Worm (Caenorhabditis elegans): ENCODE data around the gene ZK177.1.

Gene ZK177.1

DNA sequence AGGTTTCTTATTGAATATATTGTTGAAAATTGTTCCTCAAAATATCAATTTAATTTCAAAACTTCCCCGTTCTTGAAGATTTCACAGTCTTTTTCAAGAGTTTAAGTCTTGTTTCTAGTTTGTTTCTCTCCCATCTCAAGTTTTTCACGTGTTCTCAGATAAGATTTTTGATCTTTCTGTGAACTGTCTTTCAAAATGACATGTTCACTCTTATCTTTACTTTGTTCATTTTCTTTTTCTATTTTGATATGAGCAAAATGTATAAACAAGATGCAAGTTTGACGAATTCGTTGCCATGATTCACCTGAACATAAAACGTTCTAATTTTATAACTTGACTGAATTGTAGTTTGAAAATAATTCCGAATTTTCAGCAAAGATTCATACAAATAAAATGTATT lies 26.8 kb downstream of the ZK177.1 start:
- TF ChIP-seq klf-2 (GFP tag; conservative IDR thresholded peaks at IDR 0.05) (no peak), ztf-23 (GFP tag; IDR thresholded peaks at IDR 0.05) (no peak)

DNA sequence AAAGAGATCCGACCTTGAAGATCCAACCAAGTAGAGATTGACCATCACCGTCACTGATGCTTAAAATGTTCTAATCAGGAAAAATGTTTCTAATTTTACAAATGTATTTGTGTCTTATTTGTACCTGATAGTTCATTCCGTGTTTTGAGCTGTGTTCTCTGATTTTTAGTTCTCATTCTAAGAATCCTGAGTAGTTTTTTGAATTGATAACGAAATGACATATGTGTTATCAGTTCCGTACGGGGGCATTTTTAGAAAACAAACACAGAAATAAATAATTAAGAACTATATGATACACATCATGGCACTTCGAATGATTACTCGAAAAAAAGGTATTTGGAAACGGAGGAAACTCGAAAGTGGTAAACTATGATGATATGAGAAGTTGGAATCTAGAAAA lies 27.6 kb downstream of the ZK177.1 start:
- no peak for TF ChIP-seq cog-1 (tag; optimal IDR thresholded peaks at IDR 0.05)
- no peak for TF ChIP-seq ztf-29 (GFP tag; IDR thresholded peaks at IDR 0.05)
- TF ChIP-seq flt-1 (GFP tag; IDR thresholded peaks at IDR 0.05), result no peak
- TF ChIP-seq klf-2 (GFP tag; conservative IDR thresholded peaks at IDR 0.05), result no peak
- TF ChIP-seq med-1 (GFP tag; optimal IDR thresholded peaks at IDR 0.05; ENCODE audit: insufficient read depth), result no peak
- no peak for TF ChIP-seq tab-1 (GFP tag; IDR thresholded peaks at IDR 0.05)
- no peak for TF ChIP-seq ztf-23 (GFP tag; IDR thresholded peaks at IDR 0.05)
- TF ChIP-seq T22C8.4 (GFP tag; IDR thresholded peaks at IDR 0.05), result no peak
- no peak for TF ChIP-seq ref-1 (GFP tag; conservative IDR thresholded peaks at IDR 0.05)

- no peak for TF ChIP-seq flt-1 (GFP tag; IDR thresholded peaks at IDR 0.05)
- no peak for TF ChIP-seq klf-2 (GFP tag; conservative IDR thresholded peaks at IDR 0.05)
- no peak for TF ChIP-seq T22C8.4 (GFP tag; IDR thresholded peaks at IDR 0.05)
- TF ChIP-seq med-1 (GFP tag; optimal IDR thresholded peaks at IDR 0.05; ENCODE audit: insufficient read depth), result no peak
- TF ChIP-seq ztf-23 (GFP tag; IDR thresholded peaks at IDR 0.05), result no peak
- TF ChIP-seq tab-1 (GFP tag; IDR thresholded peaks at IDR 0.05), result no peak
- no peak for TF ChIP-seq cog-1 (tag; optimal IDR thresholded peaks at IDR 0.05)
- TF ChIP-seq ztf-29 (GFP tag; IDR thresholded peaks at IDR 0.05), result no peak
- TF ChIP-seq ref-1 (GFP tag; conservative IDR thresholded peaks at IDR 0.05), result no peak
Observed at ce11 chrII:5556431-5556830, 28.5 kb downstream of the ZK177.1 start, which contains the start of gene ins-11. ins-11 (plus strand) TSS chrII:5556731.

DNA sequence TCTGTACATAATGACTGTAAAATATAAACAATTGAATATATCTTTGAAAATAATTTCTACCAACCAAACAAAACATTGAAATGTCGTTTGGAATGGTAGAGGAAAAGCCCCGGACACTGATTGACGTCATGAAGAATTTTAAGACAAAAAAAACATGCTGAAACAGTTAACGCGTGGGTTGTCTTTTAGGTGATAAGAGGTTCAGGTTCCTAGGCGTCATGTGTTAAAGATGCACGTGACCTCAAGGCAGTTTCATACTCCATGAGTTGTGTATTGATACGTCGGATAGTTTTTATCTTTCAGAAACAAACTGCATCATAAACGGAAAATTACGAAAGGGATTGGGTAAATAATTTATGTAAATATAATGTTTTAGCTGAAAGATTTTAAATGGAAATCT lies 29.2 kb downstream of the ZK177.1 start:
- TF ChIP-seq flt-1 (GFP tag; IDR thresholded peaks at IDR 0.05), result no peak
- TF ChIP-seq klf-2 (GFP tag; conservative IDR thresholded peaks at IDR 0.05), result no peak

DNA sequence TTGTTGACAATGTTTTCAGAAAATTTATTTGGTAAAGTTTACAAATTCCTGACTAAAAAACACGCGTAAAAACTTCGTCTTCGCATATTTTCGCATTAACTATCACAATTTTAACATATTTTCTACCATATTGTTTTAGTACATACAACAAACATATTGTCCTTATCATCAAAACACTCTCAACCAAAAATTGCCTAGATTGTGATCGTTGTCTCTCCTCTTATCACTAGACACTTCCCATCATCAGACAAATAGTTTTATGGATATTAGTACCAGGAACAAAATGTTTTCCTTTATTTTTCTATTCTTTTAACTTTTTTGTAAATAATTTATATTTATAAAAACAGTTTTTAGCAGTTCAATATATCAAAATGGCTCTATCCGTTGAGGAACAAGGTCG lies 33.5 kb downstream of the ZK177.1 start, which contains the start of gene C17C3.3:
TSS of gene C17C3.3 (plus strand) at position 346 of the 400 bp plus-strand sequence.
- TF ChIP-seq med-1 (GFP tag; optimal IDR thresholded peaks at IDR 0.05; ENCODE audit: insufficient read depth), result no peak

DNA sequence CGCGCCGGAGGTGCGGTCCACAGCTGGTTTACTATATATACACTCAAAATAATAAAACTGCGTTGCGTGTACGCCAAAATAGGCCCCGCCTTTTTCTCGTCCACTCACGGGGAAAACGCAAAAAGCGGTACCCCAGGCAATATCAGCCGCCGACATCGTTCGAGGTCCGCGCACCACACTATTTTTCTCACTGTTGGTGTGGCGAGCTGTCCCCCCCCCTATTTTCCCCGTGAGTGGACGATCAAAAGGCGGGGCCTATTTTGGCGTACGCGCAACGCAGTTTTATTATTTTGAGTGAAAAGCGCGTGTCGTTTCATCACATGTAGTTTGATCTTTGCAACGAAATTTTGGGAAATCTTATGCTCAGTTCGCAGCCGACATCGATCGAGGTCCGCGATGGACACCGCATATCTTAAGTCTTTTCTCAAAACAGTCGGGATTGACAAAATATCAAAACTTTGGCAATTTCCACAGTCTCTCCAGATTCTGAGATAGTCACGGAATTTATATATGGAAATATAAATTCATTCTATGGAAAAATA lies 37.2 kb downstream of the ZK177.1 start:
- TF ChIP-seq flt-1 (GFP tag; IDR thresholded peaks at IDR 0.05) (0 out of 2 replicates have a peak, but pooled peaks have one; percentile 45), tab-1 (GFP tag; IDR thresholded peaks at IDR 0.05) (no peak)

ce11 chrII:5570272-5570671 lies 42.3 kb downstream of the ZK177.1 start, which contains the start of the genes C17C3.1 and C17C3.15:
C17C3.1 (plus strand) TSS chrII:5570572.
C17C3.15 (plus strand) TSS chrII:5570654.
- TF ChIP-seq ztf-29 (GFP tag; IDR thresholded peaks at IDR 0.05) (no peak), ztf-23 (GFP tag; IDR thresholded peaks at IDR 0.05) (no peak), flt-1 (GFP tag; IDR thresholded peaks at IDR 0.05) (no peak), T22C8.4 (GFP tag; IDR thresholded peaks at IDR 0.05) (no peak), med-1 (GFP tag; optimal IDR thresholded peaks at IDR 0.05; ENCODE audit: insufficient read depth) (no peak)

DNA sequence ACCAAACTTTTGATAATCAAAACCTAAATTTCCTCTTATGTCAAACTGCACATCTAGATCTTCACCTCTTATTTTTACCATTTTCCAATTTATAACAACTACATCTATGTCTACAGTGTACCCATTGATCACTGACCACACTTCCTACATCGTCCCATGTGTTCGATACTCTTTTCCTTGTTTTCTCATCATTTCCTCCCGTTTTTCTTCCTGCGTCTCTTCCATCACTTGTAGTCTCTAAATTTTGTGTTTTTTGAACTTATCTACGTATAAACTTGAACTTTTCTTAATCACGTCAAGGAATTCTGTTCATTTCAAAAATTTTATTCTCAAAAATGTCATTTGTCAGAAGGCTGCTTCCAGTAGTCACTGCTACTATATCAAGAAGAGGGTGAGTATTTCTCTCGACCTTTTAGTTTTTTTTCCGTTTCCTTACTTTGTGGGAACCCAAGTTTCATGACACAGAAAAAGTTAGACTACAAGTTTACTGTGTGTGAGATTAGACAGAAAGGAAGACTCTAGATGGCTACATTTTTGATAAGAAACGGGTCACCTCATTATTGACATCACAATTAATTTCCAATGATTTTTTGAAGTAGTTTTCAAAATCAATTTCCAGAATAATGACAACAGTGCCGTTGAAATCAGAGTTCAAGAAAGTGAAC lies 44.3 kb downstream of the ZK177.1 start:
- TF ChIP-seq flt-1 (GFP tag; IDR thresholded peaks at IDR 0.05) (no peak), ztf-23 (GFP tag; IDR thresholded peaks at IDR 0.05) (no peak), cog-1 (tag; optimal IDR thresholded peaks at IDR 0.05) (no peak), ztf-29 (GFP tag; IDR thresholded peaks at IDR 0.05) (no peak), ref-1 (GFP tag; conservative IDR thresholded peaks at IDR 0.05) (no peak), klf-2 (GFP tag; conservative IDR thresholded peaks at IDR 0.05) (no peak), med-1 (GFP tag; optimal IDR thresholded peaks at IDR 0.05; ENCODE audit: insufficient read depth) (no peak), T22C8.4 (GFP tag; IDR thresholded peaks at IDR 0.05) (no peak), tab-1 (GFP tag; IDR thresholded peaks at IDR 0.05) (no peak)

DNA sequence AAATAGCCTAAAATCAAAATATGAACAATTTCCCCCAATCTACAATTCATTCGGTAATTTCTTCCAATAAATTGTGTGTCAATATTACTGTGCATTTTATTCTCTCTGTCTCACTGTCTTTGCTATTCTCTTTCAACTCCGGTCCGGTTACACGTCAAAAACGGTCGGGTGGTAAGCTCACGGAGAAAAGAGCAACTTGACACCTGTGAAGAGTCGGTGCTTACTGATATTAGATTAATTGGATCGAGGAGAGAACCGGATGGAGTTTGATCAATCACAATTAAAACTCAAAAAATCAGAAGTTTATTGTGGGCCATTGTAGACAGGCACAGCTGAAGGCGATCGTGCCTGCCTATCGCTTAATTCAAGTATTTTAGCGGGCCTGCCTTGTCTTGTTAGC lies 47.0 kb downstream of the ZK177.1 start:
- no peak for TF ChIP-seq ztf-23 (GFP tag; IDR thresholded peaks at IDR 0.05)
- no peak for TF ChIP-seq cog-1 (tag; optimal IDR thresholded peaks at IDR 0.05)
- TF ChIP-seq med-1 (GFP tag; optimal IDR thresholded peaks at IDR 0.05; ENCODE audit: insufficient read depth), result no peak
- TF ChIP-seq tab-1 (GFP tag; IDR thresholded peaks at IDR 0.05), result no peak
- TF ChIP-seq flt-1 (GFP tag; IDR thresholded peaks at IDR 0.05), result no peak
- no peak for TF ChIP-seq T22C8.4 (GFP tag; IDR thresholded peaks at IDR 0.05)
- TF ChIP-seq klf-2 (GFP tag; conservative IDR thresholded peaks at IDR 0.05), result no peak
- no peak for TF ChIP-seq ztf-29 (GFP tag; IDR thresholded peaks at IDR 0.05)
- no peak for TF ChIP-seq ref-1 (GFP tag; conservative IDR thresholded peaks at IDR 0.05)

DNA sequence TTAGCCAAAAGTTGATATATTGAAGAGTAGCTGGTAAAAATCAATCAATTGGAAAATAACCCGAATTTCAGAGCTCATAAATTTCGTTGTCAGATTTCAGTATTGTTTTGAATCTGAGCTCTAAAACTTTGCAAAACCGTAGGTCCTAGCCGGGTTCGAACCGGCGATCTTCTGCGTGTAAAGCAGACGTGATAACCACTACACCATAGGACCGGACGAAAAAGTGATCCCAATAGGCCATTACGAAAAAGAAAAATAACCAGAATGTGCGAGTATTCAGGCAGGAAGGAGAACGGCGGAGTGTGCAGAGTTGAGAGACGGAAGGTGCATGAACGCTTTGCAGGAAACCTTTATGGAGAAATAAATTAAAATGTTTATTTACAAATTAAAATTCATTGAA lies 49.1 kb downstream of the ZK177.1 start:
- TF ChIP-seq ztf-23 (GFP tag; IDR thresholded peaks at IDR 0.05) (peak; percentile 73), T22C8.4 (GFP tag; IDR thresholded peaks at IDR 0.05) (peak; percentile 49; the same call in 1 of the 2 replicates), ref-1 (GFP tag; conservative IDR thresholded peaks at IDR 0.05) (no peak), ztf-29 (GFP tag; IDR thresholded peaks at IDR 0.05) (no peak), flt-1 (GFP tag; IDR thresholded peaks at IDR 0.05) (peak; percentile 87), tab-1 (GFP tag; IDR thresholded peaks at IDR 0.05) (peak; percentile 78), med-1 (GFP tag; optimal IDR thresholded peaks at IDR 0.05; ENCODE audit: insufficient read depth) (no peak), klf-2 (GFP tag; conservative IDR thresholded peaks at IDR 0.05) (0 out of 2 replicates have a peak, but pooled peaks have one; percentile 22), cog-1 (tag; optimal IDR thresholded peaks at IDR 0.05) (no peak)

Data from whole organism, midembryonic.